Worm (Caenorhabditis elegans) whole organism, late embryonic: ENCODE results near the gene C40A11.7.

Source experiments
- K02D7.2 ChIP-seq: sonication (generic microtip); optimal IDR thresholded peaks from 2 replicates; lab custom pipeline; 2017; ENCODE audit warnings: mild to moderate bottlenecking, missing genetic modification characterization, missing compliant biosample characterization
- K09A11.1 ChIP-seq: sonication (generic microtip); optimal IDR thresholded peaks from 2 replicates; lab custom pipeline; 2017; ENCODE audit warnings: antibody characterized with exemption, mild to moderate bottlenecking, missing genetic modification characterization, missing compliant biosample characterization; ENCODE audit not compliant: insufficient read depth
- T23F11.4 ChIP-seq: fragments of 200-800 bp; sonication (Bioruptor generic); optimal IDR thresholded peaks from 2 replicates; lab custom pipeline; 2018; ENCODE audit warnings: mild to moderate bottlenecking, missing genetic modification characterization, missing compliant biosample characterization
- Y22D7AL.16 ChIP-seq: sonication (generic microtip); optimal IDR thresholded peaks from 2 replicates; lab custom pipeline; 2016; ENCODE audit warnings: missing genetic modification characterization, missing compliant biosample characterization
- ama-1 ChIP-seq: fragments of 150-350 bp; optimal IDR thresholded peaks from 2 replicates; lab custom pipeline; 2014
- ceh-18 ChIP-seq: sonication (generic microtip); optimal IDR thresholded peaks from 2 replicates; lab custom pipeline; 2016; ENCODE audit warnings: missing genetic modification characterization, missing compliant biosample characterization
- ceh-19 ChIP-seq: fragments of 200-800 bp; sonication (Bioruptor generic); optimal IDR thresholded peaks from 2 replicates; lab custom pipeline; 2018; ENCODE audit warnings: mild to moderate bottlenecking, missing genetic modification characterization, missing compliant biosample characterization
- ceh-2 ChIP-seq: sonication (generic microtip); optimal IDR thresholded peaks from 2 replicates; lab custom pipeline; 2016; ENCODE audit warnings: missing genotype, missing genetic modification characterization, missing compliant biosample characterization
- ceh-22 ChIP-seq: sonication (generic microtip); optimal IDR thresholded peaks from 2 replicates; lab custom pipeline; 2017; ENCODE audit warnings: missing biosample characterization, missing genetic modification characterization
- ceh-34 ChIP-seq: sonication (generic microtip); optimal IDR thresholded peaks from 2 replicates; lab custom pipeline; 2016; ENCODE audit warnings: mild to moderate bottlenecking, missing genetic modification characterization, missing compliant biosample characterization
- ceh-48 ChIP-seq: sonication (generic microtip); optimal IDR thresholded peaks from 2 replicates; lab custom pipeline; 2016; ENCODE audit warnings: missing genetic modification characterization, inconsistent platforms, missing compliant biosample characterization
- che-1 ChIP-seq: sonication (generic microtip); optimal IDR thresholded peaks from 2 replicates; lab custom pipeline; 2016; ENCODE audit warnings: mild to moderate bottlenecking, missing genetic modification characterization, missing compliant biosample characterization
- dve-1 ChIP-seq: sonication (generic microtip); optimal IDR thresholded peaks from 2 replicates; lab custom pipeline; 2017; ENCODE audit warnings: antibody characterized with exemption, mild to moderate bottlenecking, missing genetic modification characterization, missing compliant biosample characterization
- elt-4 ChIP-seq: sonication (generic microtip); optimal IDR thresholded peaks from 2 replicates; lab custom pipeline; 2016; ENCODE audit warnings: missing genetic modification characterization, missing compliant biosample characterization
- eyg-1 ChIP-seq: sonication (generic microtip); optimal IDR thresholded peaks from 2 replicates; lab custom pipeline; 2016; ENCODE audit warnings: missing genotype, missing genetic modification characterization, missing compliant biosample characterization
- fkh-6 ChIP-seq: sonication (generic microtip); optimal IDR thresholded peaks from 2 replicates; lab custom pipeline; 2016; ENCODE audit warnings: missing genetic modification characterization, missing compliant biosample characterization
- gmeb-2 ChIP-seq: sonication (generic microtip); optimal IDR thresholded peaks from 2 replicates; lab custom pipeline; 2016; ENCODE audit warnings: missing genetic modification characterization, inconsistent platforms, missing compliant biosample characterization
- hlh-13 ChIP-seq: fragments of 200-800 bp; sonication (Bioruptor generic); optimal IDR thresholded peaks from 2 replicates; lab custom pipeline; 2018; ENCODE audit warnings: mild to moderate bottlenecking, missing genetic modification characterization, missing compliant biosample characterization
- hlh-30 ChIP-seq: sonication (generic microtip); optimal IDR thresholded peaks from 2 replicates; lab custom pipeline; 2017; ENCODE audit warnings: antibody characterized with exemption, missing genetic modification characterization, missing compliant biosample characterization; ENCODE audit not compliant: insufficient read depth
- hlh-6 ChIP-seq: sonication (generic microtip); optimal IDR thresholded peaks from 2 replicates; lab custom pipeline; 2016; ENCODE audit warnings: missing genotype, missing genetic modification characterization, missing compliant biosample characterization
- hlh-8 ChIP-seq: sonication (generic microtip); optimal IDR thresholded peaks from 2 replicates; lab custom pipeline; 2016; ENCODE audit warnings: missing genotype, missing genetic modification characterization, missing compliant biosample characterization
- lin-11 ChIP-seq: fragments of 200-800 bp; sonication (Bioruptor generic); optimal IDR thresholded peaks from 2 replicates; lab custom pipeline; 2018; ENCODE audit warnings: mild to moderate bottlenecking, missing genetic modification characterization, missing compliant biosample characterization
- madf-2 ChIP-seq: sonication (generic microtip); optimal IDR thresholded peaks from 2 replicates; lab custom pipeline; 2017; ENCODE audit warnings: missing genetic modification characterization, missing compliant biosample characterization
- mec-3 ChIP-seq: sonication (generic microtip); optimal IDR thresholded peaks from 2 replicates; lab custom pipeline; 2016; ENCODE audit warnings: borderline replicate concordance, missing genetic modification characterization, missing compliant biosample characterization
- pat-9 ChIP-seq: fragments of 200-800 bp; sonication (Bioruptor generic); optimal IDR thresholded peaks from 2 replicates; lab custom pipeline; 2018; ENCODE audit warnings: mild to moderate bottlenecking, missing genetic modification characterization, moderate library complexity, missing compliant biosample characterization
- pha-2 ChIP-seq: sonication (generic microtip); optimal IDR thresholded peaks from 2 replicates; lab custom pipeline; 2017; ENCODE audit warnings: mild to moderate bottlenecking, missing genetic modification characterization, missing compliant biosample characterization
- pha-4 ChIP-seq: fragments of 150-350 bp; optimal IDR thresholded peaks from 2 replicates; lab custom pipeline; 2018; ENCODE audit warnings: missing biosample characterization, missing genetic modification reagents, missing genetic modification characterization
- pros-1 ChIP-seq: fragments of 150-350 bp; optimal IDR thresholded peaks from 2 replicates; lab custom pipeline; 2014; ENCODE audit warnings: missing biosample characterization, missing genetic modification reagents, missing genetic modification characterization
- ref-2 ChIP-seq: sonication (generic microtip); optimal IDR thresholded peaks from 2 replicates; lab custom pipeline; 2016; ENCODE audit warnings: missing genetic modification characterization, missing compliant biosample characterization
- rnt-1 ChIP-seq: sonication (generic microtip); optimal IDR thresholded peaks from 2 replicates; lab custom pipeline; 2016; ENCODE audit warnings: missing genetic modification characterization, missing compliant biosample characterization
- sox-2 ChIP-seq: fragments of 200-800 bp; sonication (Bioruptor generic); IDR thresholded peaks from 2 replicates; pipeline ENCODE4 v1.3.6; 2022; ENCODE audit warnings: missing genetic modification reagents, missing genetic modification characterization, missing compliant biosample characterization
- syd-9 ChIP-seq: sonication (generic microtip); optimal IDR thresholded peaks from 2 replicates; lab custom pipeline; 2016; ENCODE audit warnings: mild to moderate bottlenecking, missing genetic modification characterization, moderate library complexity, missing compliant biosample characterization
- tbx-7 ChIP-seq: sonication (generic microtip); optimal IDR thresholded peaks from 2 replicates; lab custom pipeline; 2016; ENCODE audit warnings: missing genotype, missing genetic modification characterization, missing compliant biosample characterization
- unc-3 ChIP-seq, 2 experiments: fragments of 200-800 bp in 1 of 2; sonication (Bioruptor generic) in 1 of 2; sonication (generic microtip) in 1 of 2; conservative IDR thresholded peaks in 1 of 2; optimal IDR thresholded peaks in 1 of 2; 2 replicates each; pipeline versions ENCODE4 v1.3.6 to Lab custom; 2016 to 2022; ENCODE audit warnings: missing compliant biosample characterization in 2 of 2, missing genetic modification characterization in 2 of 2, missing genetic modification reagents in 1 of 2
- unc-55 ChIP-seq: sonication (generic microtip); optimal IDR thresholded peaks from 2 replicates; lab custom pipeline; 2017; ENCODE audit warnings: missing biosample characterization, missing genetic modification reagents, missing genetic modification characterization
- unc-86 ChIP-seq: sonication (generic microtip); optimal IDR thresholded peaks from 2 replicates; lab custom pipeline; 2016; ENCODE audit warnings: missing genetic modification characterization, missing compliant biosample characterization

The C40A11.7 gene

ce11 chrII:2122091-2122490 lies 28.3 kb downstream of the C40A11.7 start, which contains the start of gene math-37:
math-37 (minus strand) TSS chrII:2122191.
- TF ChIP-seq ceh-2 (no peak), fkh-6 (no peak), pha-4 (tag; lab: Kevin White, UChicago) (no peak), ref-2 (tag; lab: Kevin White, UChicago) (no peak), unc-3 (GFP tag; conservative IDR thresholded peaks at IDR 0.05; lab: Robert Waterston, UW) (no peak), unc-3 (tag; optimal IDR thresholded peaks at IDR 0.05; lab: Kevin White, UChicago) (no peak), ceh-22 (tag; lab: Kevin White, UChicago) (no peak), ceh-19 (GFP tag; lab: Kevin White, UChicago) (no peak), ceh-48 (no peak), T23F11.4 (GFP tag; lab: Kevin White, UChicago) (no peak), rnt-1 (no peak), hlh-8 (tag; lab: Kevin White, UChicago) (no peak), gmeb-2 (no peak), ceh-18 (tag; lab: Kevin White, UChicago) (no peak), hlh-30 (tag; lab: Kevin White, UChicago) (no peak), Y22D7AL.16 (tag; lab: Kevin White, UChicago) (no peak), hlh-6 (tag; lab: Kevin White, UChicago) (no peak), K09A11.1 (tag; lab: Kevin White, UChicago) (no peak), sox-2 (GFP tag; lab: Robert Waterston, UW) (no peak), eyg-1 (tag; lab: Kevin White, UChicago) (no peak)
- TF ChIP-seq, all 69 proteins: peak for 0

- TF ChIP-seq K02D7.2, result no peak
- TF ChIP-seq dve-1 (tag; lab: Kevin White, UChicago), result no peak
- no peak for TF ChIP-seq tbx-7 (tag; lab: Kevin White, UChicago)
- TF ChIP-seq pros-1, result no peak
- TF ChIP-seq, all 69 proteins: peak for 0
Observed at ce11 chrII:2116794-2117193, 33.6 kb downstream of the C40A11.7 start, which contains the start of gene srh-195. srh-195 (minus strand) TSS chrII:2116894.

ce11 chrII:2114488-2114887 lies 35.9 kb downstream of the C40A11.7 start:
- TF ChIP-seq elt-4 (tag; lab: Kevin White, UChicago) (no peak), ceh-34 (no peak), K02D7.2 (no peak), unc-55 (GFP tag; lab: Kevin White, UChicago) (no peak), Y22D7AL.16 (tag; lab: Kevin White, UChicago) (no peak), madf-2 (tag; lab: Kevin White, UChicago) (no peak), unc-86 (no peak), pat-9 (tag; lab: Kevin White, UChicago) (no peak), lin-11 (tag; lab: Kevin White, UChicago) (no peak), mec-3 (tag; lab: Kevin White, UChicago) (no peak), syd-9 (no peak), ref-2 (tag; lab: Kevin White, UChicago) (no peak), ama-1 (lab: Kevin White, UChicago) (no peak)
- TF ChIP-seq, all 69 proteins: peak for 0

ce11 chrII:2112948-2113347 lies 37.4 kb downstream of the C40A11.7 start, which contains the start of gene R52.6:
R52.6 (minus strand) TSS chrII:2113048.
- no peak for TF ChIP-seq hlh-6 (tag; lab: Kevin White, UChicago)

- TF ChIP-seq pha-2 (tag; lab: Kevin White, UChicago) (no peak), hlh-13 (GFP tag; lab: Kevin White, UChicago) (no peak), ceh-22 (tag; lab: Kevin White, UChicago) (no peak), ceh-2 (no peak), che-1 (tag; lab: Kevin White, UChicago) (no peak)
Observed at ce11 chrII:2109943-2110342, 40.4 kb downstream of the C40A11.7 start, which contains the start of gene R52.5. R52.5 (minus strand) TSS chrII:2110043.
